Worm (Caenorhabditis elegans): ENCODE data around the gene K02F6.1.
"Not testable (repeated sequence)": the region's sequence is repeated elsewhere in the genome, so short reads cannot be mapped to it uniquely, and the experiment has no call there.

Gene K02F6.1

ce11 chrII:2553662-2554061 lies at the start of gene K02F6.1:
K02F6.1 (plus strand) TSS chrII:2553962.
- TF ChIP-seq pha-4 (tag; optimal IDR thresholded peaks at IDR 0.05); elt-1 (tag; optimal IDR thresholded peaks at IDR 0.05; ENCODE audit: borderline replicate concordance, insufficient read depth); mls-2 (tag; optimal IDR thresholded peaks at IDR 0.05): not testable (repeated sequence)

ce11 chrII:2504431-2504928 lies 49.3 kb upstream of the K02F6.1 start, which contains the start of gene gbas-1:
gbas-1 (plus strand) TSS chrII:2504878.
- TF ChIP-seq lin-32 (GFP tag; optimal IDR thresholded peaks at IDR 0.05) (no peak), mab-5 (tag; optimal IDR thresholded peaks at IDR 0.05) (no peak), lin-13 (tag; optimal IDR thresholded peaks at IDR 0.05) (no peak), ceh-83 (GFP tag; optimal IDR thresholded peaks at IDR 0.05) (no peak), unc-62 (GFP tag; optimal IDR thresholded peaks at IDR 0.05) (no peak), zip-8 (tag; optimal IDR thresholded peaks at IDR 0.05) (no peak), nhr-28 (tag; optimal IDR thresholded peaks at IDR 0.05) (no peak), ceh-39 (tag; optimal IDR thresholded peaks at IDR 0.05) (no peak), mls-2 (tag; optimal IDR thresholded peaks at IDR 0.05) (no peak), cnd-1 (tag; optimal IDR thresholded peaks at IDR 0.05) (no peak), ceh-43 (GFP tag; optimal IDR thresholded peaks at IDR 0.05) (no peak), ztf-11 (tag; optimal IDR thresholded peaks at IDR 0.05) (no peak), bed-3 (GFP tag; optimal IDR thresholded peaks at IDR 0.05) (no peak), ces-1 (GFP tag; optimal IDR thresholded peaks at IDR 0.05) (peak; percentile 34), unc-120 (tag; optimal IDR thresholded peaks at IDR 0.05; ENCODE audit: poor library complexity, severe bottlenecking) (peak; percentile 99), ham-2 (GFP tag; optimal IDR thresholded peaks at IDR 0.05) (no peak), nhr-76 (tag; optimal IDR thresholded peaks at IDR 0.05) (no peak), elt-3 (tag; optimal IDR thresholded peaks at IDR 0.05) (no peak), nhr-237 (tag; optimal IDR thresholded peaks at IDR 0.05) (peak; percentile 2)

ce11 chrII:2518487-2518886 lies 35.3 kb upstream of the K02F6.1 start:
- TF ChIP-seq hlh-1 (tag; optimal IDR thresholded peaks at IDR 0.05), result no peak
- TF ChIP-seq sem-2 (GFP tag; optimal IDR thresholded peaks at IDR 0.05), result no peak
- TF ChIP-seq drap-1 (GFP tag; optimal IDR thresholded peaks at IDR 0.05), result no peak
- TF ChIP-seq elt-3 (tag; optimal IDR thresholded peaks at IDR 0.05), result no peak
- no peak for TF ChIP-seq tbx-8 (GFP tag; optimal IDR thresholded peaks at IDR 0.05)
- TF ChIP-seq blmp-1 (tag; optimal IDR thresholded peaks at IDR 0.05), result no peak
- TF ChIP-seq mls-2 (tag; optimal IDR thresholded peaks at IDR 0.05), result no peak
- TF ChIP-seq nhr-2 (tag; optimal IDR thresholded peaks at IDR 0.05), result no peak
- no peak for TF ChIP-seq nhr-28 (tag; optimal IDR thresholded peaks at IDR 0.05)

ce11 chrII:2521960-2522359 lies 31.8 kb upstream of the K02F6.1 start, which contains the start of gene bath-13:
bath-13 (minus strand) TSS chrII:2522060.
- TF ChIP-seq unc-39 (tag; optimal IDR thresholded peaks at IDR 0.05), result no peak
- no peak for TF ChIP-seq sem-2 (GFP tag; optimal IDR thresholded peaks at IDR 0.05)

ce11 chrII:2525652-2526051 lies 28.1 kb upstream of the K02F6.1 start:
- TF ChIP-seq unc-62 (GFP tag; optimal IDR thresholded peaks at IDR 0.05) (no peak), ham-2 (GFP tag; optimal IDR thresholded peaks at IDR 0.05) (peak; percentile 14)

- TF ChIP-seq ham-2 (GFP tag; optimal IDR thresholded peaks at IDR 0.05) (peak; percentile 12), ceh-83 (GFP tag; optimal IDR thresholded peaks at IDR 0.05) (no peak)
Observed at ce11 chrII:2526887-2527286, 26.9 kb upstream of the K02F6.1 start.

ce11 chrII:2530496-2530895 lies 23.3 kb upstream of the K02F6.1 start, which contains the start of gene K02F6.6:
K02F6.6 (plus strand) TSS chrII:2530796.
- TF ChIP-seq lin-13 (tag; optimal IDR thresholded peaks at IDR 0.05) (no peak), nhr-237 (tag; optimal IDR thresholded peaks at IDR 0.05) (no peak), unc-120 (tag; optimal IDR thresholded peaks at IDR 0.05; ENCODE audit: poor library complexity, severe bottlenecking) (no peak), mab-5 (tag; optimal IDR thresholded peaks at IDR 0.05) (no peak), zip-8 (tag; optimal IDR thresholded peaks at IDR 0.05) (no peak), ceh-83 (GFP tag; optimal IDR thresholded peaks at IDR 0.05) (no peak), nhr-28 (tag; optimal IDR thresholded peaks at IDR 0.05) (no peak), elt-1 (tag; optimal IDR thresholded peaks at IDR 0.05; ENCODE audit: borderline replicate concordance, insufficient read depth) (no peak), nhr-2 (tag; optimal IDR thresholded peaks at IDR 0.05) (no peak), sem-2 (GFP tag; optimal IDR thresholded peaks at IDR 0.05) (no peak), elt-3 (tag; optimal IDR thresholded peaks at IDR 0.05) (no peak), flh-1 (GFP tag; optimal IDR thresholded peaks at IDR 0.05) (no peak), blmp-1 (tag; optimal IDR thresholded peaks at IDR 0.05) (no peak), bed-3 (GFP tag; optimal IDR thresholded peaks at IDR 0.05) (no peak), snpc-4 (tag; optimal IDR thresholded peaks at IDR 0.05) (no peak), pha-4 (tag; optimal IDR thresholded peaks at IDR 0.05) (no peak), ham-2 (GFP tag; optimal IDR thresholded peaks at IDR 0.05) (no peak), tbx-8 (GFP tag; optimal IDR thresholded peaks at IDR 0.05) (no peak)

Data from whole organism, mixed stage, embryonic.